Fruit fly (Drosophila melanogaster) whole organism, embryonic: ENCODE measurements around the gene w-cup.
A peak's percentile ranks its signal among the peaks of the same experiment; 100 is the strongest.

Experiments used
- Abd-B ChIP-seq: fragments of 200-800 bp; sonication (Bioruptor generic); optimal IDR thresholded peaks from 2 replicates; lab custom pipeline; 2018; ENCODE audit warnings: missing biosample characterization, mild to moderate bottlenecking, missing genetic modification characterization, moderate library complexity
- B-H2 ChIP-seq: fragments of 200-800 bp; sonication (Bioruptor generic); optimal IDR thresholded peaks from 2 replicates; lab custom pipeline; 2018; ENCODE audit warnings: missing biosample characterization, mild to moderate bottlenecking, missing genetic modification characterization
- CG12769 ChIP-seq: fragments of 200-800 bp; sonication (Bioruptor generic); optimal IDR thresholded peaks from 2 replicates; lab custom pipeline; 2019; ENCODE audit warnings: missing biosample characterization, mild to moderate bottlenecking, missing genetic modification characterization, moderate library complexity
- CG14014 ChIP-seq: fragments of 200-800 bp; sonication (Bioruptor generic); IDR thresholded peaks from 2 replicates; pipeline ENCODE4 v1.3.6; 2022; ENCODE audit warnings: missing biosample characterization, missing genetic modification characterization
- CG15479 ChIP-seq: fragments of 200-800 bp; sonication (Bioruptor generic); optimal IDR thresholded peaks from 3 replicates; lab custom pipeline; 2019; ENCODE audit warnings: missing biosample characterization, mild to moderate bottlenecking, missing genetic modification characterization, moderate library complexity
- CG15601 ChIP-seq: fragments of 200-800 bp; sonication (Bioruptor generic); optimal IDR thresholded peaks from 3 replicates; lab custom pipeline; 2019; ENCODE audit warnings: missing biosample characterization, mild to moderate bottlenecking, missing genetic modification characterization, moderate library complexity
- CG1602 ChIP-seq: fragments of 200-800 bp; sonication (Bioruptor generic); optimal IDR thresholded peaks from 3 replicates; lab custom pipeline; 2016; ENCODE audit warnings: missing biosample characterization, missing genetic modification characterization
- CG16815 ChIP-seq: fragments of 200-800 bp; sonication (Bioruptor generic); optimal IDR thresholded peaks from 3 replicates; lab custom pipeline; 2017; ENCODE audit warnings: missing biosample characterization, mild to moderate bottlenecking, missing genetic modification characterization
- CG17186 ChIP-seq: fragments of 200-800 bp; sonication (Bioruptor generic); optimal IDR thresholded peaks from 3 replicates; lab custom pipeline; 2017; ENCODE audit warnings: missing biosample characterization, missing genetic modification reagents, missing genetic modification characterization
- CG18262 ChIP-seq: fragments of 200-800 bp; optimal IDR thresholded peaks from 3 replicates; lab custom pipeline; 2019; ENCODE audit warnings: missing biosample characterization, mild to moderate bottlenecking, missing genetic modification characterization, moderate library complexity
- CG2116 ChIP-seq: fragments of 200-800 bp; sonication (Bioruptor generic); optimal IDR thresholded peaks from 3 replicates; lab custom pipeline; 2018; ENCODE audit warnings: missing biosample characterization, mild to moderate bottlenecking, missing genetic modification characterization
- CG2202 ChIP-seq: fragments of 200-800 bp; sonication (Bioruptor generic); optimal IDR thresholded peaks from 2 replicates; lab custom pipeline; 2018; ENCODE audit warnings: missing biosample characterization, mild to moderate bottlenecking, missing genetic modification characterization
- CG2712 ChIP-seq: fragments of 200-800 bp; optimal IDR thresholded peaks from 3 replicates; lab custom pipeline; 2019; ENCODE audit warnings: missing biosample characterization, mild to moderate bottlenecking, missing genetic modification characterization, moderate library complexity
- CG2875 ChIP-seq: fragments of 200-800 bp; sonication (Bioruptor generic); optimal IDR thresholded peaks from 2 replicates; lab custom pipeline; 2017; ENCODE audit warnings: missing biosample characterization, mild to moderate bottlenecking, missing genetic modification characterization, missing genetic modification reagents
- CG3407 ChIP-seq: fragments of 200-800 bp; sonication (Bioruptor generic); optimal IDR thresholded peaks from 2 replicates; lab custom pipeline; 2018; ENCODE audit warnings: missing biosample characterization, mild to moderate bottlenecking, missing genetic modification characterization
- CG43689 ChIP-seq: fragments of 200-800 bp; sonication (Bioruptor generic); IDR thresholded peaks from 2 replicates; pipeline ENCODE4 v1.3.6; 2022; ENCODE audit warnings: missing biosample characterization, missing genetic modification characterization
- CG8089 ChIP-seq: fragments of 200-800 bp; sonication (Bioruptor generic); optimal IDR thresholded peaks from 3 replicates; lab custom pipeline; 2016; ENCODE audit warnings: missing biosample characterization, missing genetic modification characterization
- CHES-1-like ChIP-seq: fragments of 200-800 bp; sonication (Bioruptor generic); optimal IDR thresholded peaks from 2 replicates; lab custom pipeline; 2016; ENCODE audit warnings: missing biosample characterization, missing genetic modification characterization
- Camta ChIP-seq: fragments of 200-800 bp; sonication (Bioruptor generic); optimal IDR thresholded peaks from 2 replicates; lab custom pipeline; 2016; ENCODE audit warnings: missing biosample characterization, missing genetic modification characterization
- D ChIP-seq, 2 experiments: fragments of 200-800 bp in 1 of 2; fragments of >200 bp in 1 of 2; sonication (Bioruptor generic) in 1 of 2; optimal IDR thresholded peaks; 2 replicates in 1 of 2; 3 replicates in 1 of 2; lab custom pipeline; 2017; ENCODE audit warnings: mild to moderate bottlenecking in 1 of 2, missing biosample characterization in 1 of 2, missing genetic modification characterization in 1 of 2, missing genetic modification reagents in 1 of 2
- HLHmδ ChIP-seq: fragments of 200-800 bp; sonication (Bioruptor generic); optimal IDR thresholded peaks from 2 replicates; lab custom pipeline; 2018; ENCODE audit warnings: missing biosample characterization, mild to moderate bottlenecking, missing genetic modification characterization, moderate library complexity
- MESR4 ChIP-seq: fragments of 200-800 bp; sonication (Bioruptor generic); optimal IDR thresholded peaks from 2 replicates; lab custom pipeline; 2018; ENCODE audit warnings: missing biosample characterization, mild to moderate bottlenecking, missing genetic modification characterization, moderate library complexity
- MTF-1 ChIP-seq: fragments of 200-800 bp; sonication (Bioruptor generic); optimal IDR thresholded peaks from 2 replicates; lab custom pipeline; 2018; ENCODE audit warnings: missing biosample characterization, mild to moderate bottlenecking, missing genetic modification characterization, borderline replicate concordance
- NFAT ChIP-seq: fragments of 200-800 bp; sonication (Bioruptor generic); IDR thresholded peaks from 2 replicates; pipeline ENCODE4 v1.3.6; 2022; ENCODE audit warnings: missing biosample characterization, missing genetic modification characterization
- PHDP ChIP-seq: fragments of 200-800 bp; sonication (Bioruptor generic); optimal IDR thresholded peaks from 3 replicates; lab custom pipeline; 2018; ENCODE audit warnings: missing biosample characterization, mild to moderate bottlenecking, missing genetic modification characterization, moderate library complexity
- Sin3A ChIP-seq: fragments of >200 bp; optimal IDR thresholded peaks from 2 replicates; lab custom pipeline; 2018
- Sox100B ChIP-seq: fragments of 200-800 bp; sonication (Bioruptor generic); optimal IDR thresholded peaks from 3 replicates; lab custom pipeline; 2018; ENCODE audit warnings: missing biosample characterization, mild to moderate bottlenecking, missing genetic modification characterization
- Usf ChIP-seq: fragments of 200-800 bp; sonication (Bioruptor generic); optimal IDR thresholded peaks from 2 replicates; lab custom pipeline; 2017; ENCODE audit warnings: missing genotype, missing biosample characterization, missing genetic modification characterization
- ara ChIP-seq: fragments of 200-800 bp; sonication (Bioruptor generic); IDR thresholded peaks from 2 replicates; pipeline ENCODE4 v1.3.6; 2022; ENCODE audit warnings: missing biosample characterization, missing genetic modification characterization
- bcd ChIP-seq: fragments of 200-800 bp; sonication (Bioruptor generic); optimal IDR thresholded peaks from 2 replicates; lab custom pipeline; 2017; ENCODE audit warnings: missing biosample characterization, mild to moderate bottlenecking, missing genetic modification characterization
- bigmax ChIP-seq: fragments of 200-800 bp; sonication (Bioruptor generic); optimal IDR thresholded peaks from 2 replicates; lab custom pipeline; 2018; ENCODE audit warnings: missing biosample characterization, mild to moderate bottlenecking, missing genetic modification characterization
- caup ChIP-seq: fragments of 200-800 bp; sonication (Bioruptor generic); optimal IDR thresholded peaks from 3 replicates; lab custom pipeline; 2017; ENCODE audit warnings: missing biosample characterization, mild to moderate bottlenecking, missing genetic modification characterization, moderate library complexity; ENCODE audit not compliant: severe bottlenecking
- exex ChIP-seq: fragments of 200-800 bp; sonication (Bioruptor generic); optimal IDR thresholded peaks from 4 replicates; lab custom pipeline; 2018; ENCODE audit warnings: missing biosample characterization, mild to moderate bottlenecking, missing genetic modification characterization, moderate library complexity
- fd64A ChIP-seq: fragments of 200-800 bp; sonication (Bioruptor generic); optimal IDR thresholded peaks from 3 replicates; lab custom pipeline; 2018; ENCODE audit warnings: missing biosample characterization, mild to moderate bottlenecking, missing genetic modification characterization
- grau ChIP-seq: fragments of 200-800 bp; optimal IDR thresholded peaks from 3 replicates; lab custom pipeline; 2019; ENCODE audit warnings: missing biosample characterization, mild to moderate bottlenecking, missing genetic modification characterization, moderate library complexity
- grn ChIP-seq: fragments of 200-800 bp; sonication (Bioruptor generic); optimal IDR thresholded peaks from 3 replicates; lab custom pipeline; 2017; ENCODE audit warnings: missing biosample characterization, missing genetic modification characterization
- ken ChIP-seq: fragments of 200-800 bp; sonication (Bioruptor generic); IDR thresholded peaks from 3 replicates; pipeline ENCODE4 v1.3.6; 2022; ENCODE audit warnings: missing biosample characterization, missing genetic modification characterization
- lola ChIP-seq, 3 experiments: fragments of >200 bp in 2 of 3; fragments of 200-800 bp in 1 of 3; sonication (Bioruptor generic) in 1 of 3; optimal IDR thresholded peaks; 2 replicates each; lab custom pipeline; 2017 to 2019; ENCODE audit warnings: missing biosample characterization in 3 of 3, missing genetic modification characterization in 3 of 3, mild to moderate bottlenecking in 1 of 3, moderate library complexity in 1 of 3
- nau ChIP-seq: fragments of 200-800 bp; sonication (Bioruptor generic); optimal IDR thresholded peaks from 3 replicates; lab custom pipeline; 2017; ENCODE audit warnings: missing biosample characterization, mild to moderate bottlenecking, missing genetic modification characterization, missing genetic modification reagents
- peb ChIP-seq: fragments of 200-800 bp; sonication (Bioruptor generic); IDR thresholded peaks from 2 replicates; pipeline ENCODE4 v1.3.6; 2022; ENCODE audit warnings: missing biosample characterization, missing genetic modification characterization
- prd ChIP-seq, 3 experiments: fragments of >200 bp in 2 of 3; fragments of 200-800 bp in 1 of 3; sonication (Bioruptor generic) in 1 of 3; optimal IDR thresholded peaks in 2 of 3; IDR thresholded peaks in 1 of 3; 2 replicates in 2 of 3; 3 replicates in 1 of 3; pipeline versions ENCODE4 v1.3.6 to Lab custom; 2017 to 2022; ENCODE audit warnings: missing biosample characterization in 1 of 3, missing genetic modification characterization in 1 of 3
- pros ChIP-seq: fragments of 200-800 bp; sonication (Bioruptor generic); optimal IDR thresholded peaks from 3 replicates; lab custom pipeline; 2019; ENCODE audit warnings: missing biosample characterization, mild to moderate bottlenecking, missing genetic modification characterization, moderate library complexity
- sd ChIP-seq: fragments of 200-800 bp; sonication (Bioruptor generic); optimal IDR thresholded peaks from 3 replicates; lab custom pipeline; 2018; ENCODE audit warnings: missing biosample characterization, mild to moderate bottlenecking, missing genetic modification characterization, moderate library complexity
- sens ChIP-seq: fragments of 200-800 bp; sonication (Bioruptor generic); peaks from one replicate; lab custom pipeline; 2016; ENCODE audit warnings: missing biosample characterization, missing genetic modification characterization
- sens-2 ChIP-seq: fragments of 200-800 bp; sonication (Bioruptor generic); IDR thresholded peaks from 2 replicates; pipeline ENCODE4 v1.3.6; 2022; ENCODE audit warnings: missing biosample characterization, missing genetic modification characterization
- tio ChIP-seq: fragments of 200-800 bp; sonication (Bioruptor generic); optimal IDR thresholded peaks from 2 replicates; lab custom pipeline; 2017; ENCODE audit warnings: missing biosample characterization, missing genetic modification characterization, inconsistent platforms
- twi ChIP-seq: fragments of 200-800 bp; optimal IDR thresholded peaks from 2 replicates; lab custom pipeline; 2019; ENCODE audit warnings: missing biosample characterization, mild to moderate bottlenecking, missing genetic modification characterization, moderate library complexity
- wor ChIP-seq: fragments of 200-800 bp; sonication (Bioruptor generic); IDR thresholded peaks from 2 replicates; pipeline ENCODE4 v1.3.6; 2022; ENCODE audit warnings: missing biosample characterization, missing genetic modification characterization

w-cup gene

DNA sequence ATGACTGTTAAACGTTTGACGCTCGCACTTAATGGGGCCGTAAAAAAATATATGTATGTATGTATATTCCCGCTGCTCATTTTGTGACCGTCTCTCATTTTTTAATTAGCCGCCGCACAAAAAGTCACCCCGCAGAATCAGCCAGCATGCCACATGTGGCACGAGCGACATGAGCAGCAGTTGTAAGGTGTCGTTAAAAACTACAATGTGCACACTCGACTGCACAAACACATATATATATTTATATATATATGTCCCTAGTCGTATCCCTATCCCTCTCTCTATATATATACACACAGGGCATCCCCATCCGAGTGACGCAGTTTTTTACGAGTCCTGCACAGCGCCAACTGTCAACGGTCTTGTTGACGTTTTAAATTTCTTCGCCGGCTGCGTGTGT is 23.9 kb downstream of the w-cup start (continued):
- TF ChIP-seq Usf (no peak), wor (no peak), CG15479 (GFP tag; lab: Kevin White, UChicago) (no peak), CG16815 (GFP tag; lab: Kevin White, UChicago) (no peak), bigmax (GFP tag; lab: Kevin White, UChicago) (no peak), sens (GFP tag; lab: Kevin White, UChicago) (peak; percentile 37), NFAT (GFP tag; lab: Robert Waterston, UW) (no peak), CG14014 (GFP tag; lab: Robert Waterston, UW) (no peak), CG17186 (GFP tag; lab: Kevin White, UChicago) (no peak), B-H2 (GFP tag; lab: Kevin White, UChicago) (no peak), CG2116 (GFP tag; lab: Kevin White, UChicago) (no peak), Abd-B (GFP tag; lab: Kevin White, UChicago) (peak; percentile 20), twi (tag; lab: Kevin White, UChicago) (peak; percentile 76), CG43689 (GFP tag; lab: Robert Waterston, UW) (no peak)

DNA sequence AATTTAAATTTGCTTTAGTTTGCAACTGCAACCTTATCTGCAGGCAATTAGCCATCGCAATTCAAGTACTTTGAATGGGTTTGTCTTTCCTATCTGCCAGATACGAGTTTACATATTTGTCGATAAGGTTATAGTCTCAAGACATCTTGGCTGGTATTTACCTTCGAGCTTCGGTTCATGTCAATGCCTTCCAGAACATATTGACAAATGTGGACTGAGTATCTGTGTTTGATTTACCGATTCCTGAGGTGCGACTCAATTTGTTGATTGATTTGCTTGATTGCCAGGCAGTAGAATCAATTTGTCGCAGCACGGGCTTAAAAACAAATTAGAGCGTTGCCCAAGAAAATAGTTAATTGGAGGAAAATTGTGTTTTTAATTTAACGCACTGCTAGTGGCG is 24.8 kb downstream of the w-cup start:
- peak; percentile 4 for TF ChIP-seq Sox100B (GFP tag; lab: Kevin White, UChicago)
- TF ChIP-seq CHES-1-like (GFP tag; lab: Kevin White, UChicago) = peak; percentile 22
- peak; percentile 11 for TF ChIP-seq CG8089
- peak in 1 of 3 experiments; percentile 55 for TF ChIP-seq lola (GFP tag; optimal IDR thresholded peaks at IDR 0.05; lab: Kevin White, UChicago)
- TF ChIP-seq sd (tag; lab: Kevin White, UChicago) = peak; percentile 35
- TF ChIP-seq D (optimal IDR thresholded peaks at IDR 0.05; lab: Kevin White, UChicago) = no peak
- TF ChIP-seq D (GFP tag; optimal IDR thresholded peaks at IDR 0.05; lab: Kevin White, UChicago) = peak; percentile 28
- peak; percentile 44 for TF ChIP-seq CG3407 (GFP tag; lab: Kevin White, UChicago)
- peak; percentile 49 for TF ChIP-seq PHDP (tag; lab: Kevin White, UChicago)
- TF ChIP-seq prd (optimal IDR thresholded peaks at IDR 0.05; lab: Kevin White, UChicago) = no peak
- TF ChIP-seq prd (GFP tag; IDR thresholded peaks at IDR 0.05; lab: Robert Waterston, UW) = 0 out of 3 replicates have a peak, but pooled peaks have one; percentile 20
- TF ChIP-seq CG2712 (tag; lab: Kevin White, UChicago) = peak; percentile 21
- TF ChIP-seq twi (tag; lab: Kevin White, UChicago) = peak; percentile 27
- TF ChIP-seq MESR4 = no peak
- peak; percentile 69 for TF ChIP-seq CG15601 (tag; lab: Kevin White, UChicago)
- TF ChIP-seq MTF-1 = peak; percentile 60
- TF ChIP-seq sens-2 (GFP tag; lab: Robert Waterston, UW) = peak; percentile 54; the same call in 1 of the 2 replicates
- TF ChIP-seq grn = peak; percentile 87
- TF ChIP-seq CG12769 (tag; lab: Kevin White, UChicago) = peak; percentile 0
- peak; percentile 36 for TF ChIP-seq exex (tag; lab: Kevin White, UChicago)
- 0 out of 2 replicates have a peak, but pooled peaks have one; percentile 10 for TF ChIP-seq peb
- peak; percentile 22 for TF ChIP-seq bcd (GFP tag; lab: Kevin White, UChicago)
- peak; percentile 58 for TF ChIP-seq fd64A (GFP tag; lab: Kevin White, UChicago)
- peak; percentile 41 for TF ChIP-seq nau
- peak; percentile 51 for TF ChIP-seq CG2875
- 0 out of 3 replicates have a peak, but pooled peaks have one; percentile 23 for TF ChIP-seq ken (GFP tag; lab: Robert Waterston, UW)
- no peak for TF ChIP-seq Sin3A (lab: Kevin White, UChicago)
- TF ChIP-seq ara = peak; percentile 66
- no peak for TF ChIP-seq grau (tag; lab: Kevin White, UChicago)
- TF ChIP-seq caup (GFP tag; lab: Kevin White, UChicago) = peak; percentile 75
- TF ChIP-seq CG18262 (tag; lab: Kevin White, UChicago) = peak; percentile 33
- peak; percentile 85 for TF ChIP-seq HLHmδ
- peak; percentile 77 for TF ChIP-seq CG2202 (tag; lab: Kevin White, UChicago)
- TF ChIP-seq tio = peak; percentile 14
- peak; percentile 64 for TF ChIP-seq pros (GFP tag; lab: Kevin White, UChicago)
- TF ChIP-seq Camta (GFP tag; lab: Kevin White, UChicago) = peak; percentile 28
- peak; percentile 33 for TF ChIP-seq CG1602 (GFP tag; lab: Kevin White, UChicago)
